Worm (Caenorhabditis elegans) whole organism, L1 larva: ENCODE measurements around the gene C33H5.1.

Source experiments
- F16B12.6 ChIP-seq: fragments of 150-350 bp; optimal IDR thresholded peaks from 2 replicates; lab custom pipeline; 2014; ENCODE audit warnings: missing biosample characterization, missing genetic modification characterization
- ceh-88 ChIP-seq: fragments of 200-800 bp; sonication (Bioruptor generic); IDR thresholded peaks from 2 replicates; pipeline ENCODE4 v1.3.6; 2022; ENCODE audit warnings: missing genetic modification characterization, missing compliant biosample characterization
- ceh-90 ChIP-seq: sonication (generic microtip); optimal IDR thresholded peaks from 2 replicates; lab custom pipeline; 2016; ENCODE audit warnings: missing genetic modification characterization, missing compliant biosample characterization
- efl-1 ChIP-seq, 4 experiments: fragments of 150-350 bp; optimal IDR thresholded peaks in 3 of 4; peaks in 1 of 4; 1 replicate in 1 of 4; 2 replicates in 3 of 4; lab custom pipeline; 2014; ENCODE audit warnings: missing biosample characterization in 2 of 4, missing genetic modification characterization in 2 of 4, missing genetic modification reagents in 2 of 4
- efl-3 ChIP-seq: fragments of 200-800 bp; sonication (Bioruptor generic); optimal IDR thresholded peaks from 2 replicates; lab custom pipeline; 2018; ENCODE audit warnings: mild to moderate bottlenecking, missing genetic modification characterization, missing compliant biosample characterization
- elt-2 ChIP-seq: sonication (generic microtip); optimal IDR thresholded peaks from 2 replicates; lab custom pipeline; 2016; ENCODE audit warnings: missing genetic modification characterization, mild to moderate bottlenecking, inconsistent platforms, missing compliant biosample characterization, missing genetic modification reagents
- elt-3 ChIP-seq, 6 experiments: fragments of 150-350 bp in 1 of 6; sonication (generic microtip); optimal IDR thresholded peaks; 2 replicates each; lab custom pipeline; 2017 to 2018; ENCODE audit warnings: missing biosample characterization in 6 of 6, missing genetic modification characterization in 6 of 6, inconsistent platforms in 1 of 6
- ets-5 ChIP-seq: fragments of 200-800 bp; sonication (Bioruptor generic); IDR thresholded peaks from 2 replicates; pipeline ENCODE4 v1.3.6; 2022; ENCODE audit warnings: missing genetic modification characterization, missing compliant biosample characterization
- fkh-4 ChIP-seq: sonication (generic microtip); optimal IDR thresholded peaks from 2 replicates; lab custom pipeline; 2016; ENCODE audit warnings: missing compliant biosample characterization, missing genetic modification characterization, borderline replicate concordance
- fkh-8 ChIP-seq: sonication (generic microtip); optimal IDR thresholded peaks from 2 replicates; lab custom pipeline; 2016; ENCODE audit warnings: mild to moderate bottlenecking, missing genetic modification characterization, missing compliant biosample characterization
- hlh-17 ChIP-seq: fragments of 200-800 bp; sonication (Bioruptor generic); optimal IDR thresholded peaks from 2 replicates; lab custom pipeline; 2018; ENCODE audit warnings: missing genetic modification characterization, mild to moderate bottlenecking, missing compliant biosample characterization, moderate library complexity, borderline replicate concordance
- hlh-4 ChIP-seq: sonication (generic microtip); optimal IDR thresholded peaks from 2 replicates; lab custom pipeline; 2016; ENCODE audit warnings: mild to moderate bottlenecking, missing genetic modification characterization, missing compliant biosample characterization
- hpl-2 ChIP-seq: fragments of 150-350 bp; optimal IDR thresholded peaks from 2 replicates; lab custom pipeline; 2014; ENCODE audit warnings: missing biosample characterization, missing genetic modification reagents, missing genetic modification characterization
- isw-1 ChIP-seq: fragments of 200-800 bp; sonication (Bioruptor generic); IDR thresholded peaks from 2 replicates; pipeline ENCODE4 v1.3.6; 2022; ENCODE audit warnings: missing genetic modification characterization, missing compliant biosample characterization
- jun-1 ChIP-seq: fragments of 150-350 bp; optimal IDR thresholded peaks from 2 replicates; lab custom pipeline; 2014; ENCODE audit warnings: missing biosample characterization, missing genetic modification reagents, missing genetic modification characterization
- lin-13 ChIP-seq: fragments of 150-350 bp; optimal IDR thresholded peaks from 2 replicates; lab custom pipeline; 2014; ENCODE audit warnings: missing biosample characterization, missing genetic modification reagents, missing genetic modification characterization
- lin-14 ChIP-seq: fragments of 200-800 bp; sonication (Bioruptor generic); optimal IDR thresholded peaks from 2 replicates; lab custom pipeline; 2018; ENCODE audit warnings: mild to moderate bottlenecking, missing genetic modification characterization, moderate library complexity, missing compliant biosample characterization
- lin-15B ChIP-seq: fragments of 150-350 bp; sonication (generic microtip); optimal IDR thresholded peaks from 3 replicates; lab custom pipeline; 2014; ENCODE audit warnings: missing biosample characterization, missing genetic modification characterization
- lin-35 ChIP-seq, 2 experiments: fragments of 150-350 bp; optimal IDR thresholded peaks; 2 replicates each; lab custom pipeline; 2014; ENCODE audit warnings: missing biosample characterization in 2 of 2, missing genetic modification characterization in 2 of 2, missing genetic modification reagents in 2 of 2
- lin-39 ChIP-seq: fragments of 150-350 bp; optimal IDR thresholded peaks from 2 replicates; lab custom pipeline; 2014; ENCODE audit warnings: missing biosample characterization, missing genetic modification reagents, missing genetic modification characterization
- lir-3 ChIP-seq: sonication (generic microtip); optimal IDR thresholded peaks from 2 replicates; lab custom pipeline; 2016; ENCODE audit warnings: mild to moderate bottlenecking, missing genetic modification characterization, moderate library complexity, missing compliant biosample characterization; ENCODE audit not compliant: poor library complexity
- mab-9 ChIP-seq: fragments of 200-800 bp; sonication (Bioruptor generic); IDR thresholded peaks from 2 replicates; pipeline ENCODE4 v1.3.6; 2022; ENCODE audit warnings: missing genetic modification reagents, missing genetic modification characterization, missing compliant biosample characterization
- mef-2 ChIP-seq: fragments of 150-350 bp; optimal IDR thresholded peaks from 2 replicates; lab custom pipeline; 2014; ENCODE audit warnings: missing biosample characterization, missing genetic modification characterization
- mep-1 ChIP-seq: fragments of 150-350 bp; optimal IDR thresholded peaks from 2 replicates; lab custom pipeline; 2014; ENCODE audit warnings: missing biosample characterization, missing genetic modification characterization
- nhr-12 ChIP-seq: sonication (generic microtip); optimal IDR thresholded peaks from 2 replicates; lab custom pipeline; 2017; ENCODE audit warnings: missing biosample characterization, missing genetic modification characterization
- nhr-47 ChIP-seq: sonication (generic microtip); optimal IDR thresholded peaks from 2 replicates; lab custom pipeline; 2016; ENCODE audit warnings: mild to moderate bottlenecking, missing genetic modification characterization, moderate library complexity, missing compliant biosample characterization
- nhr-71 ChIP-seq: sonication (generic microtip); optimal IDR thresholded peaks from 2 replicates; lab custom pipeline; 2016; ENCODE audit warnings: mild to moderate bottlenecking, missing genetic modification characterization, moderate library complexity, missing compliant biosample characterization
- nhr-76 ChIP-seq: sonication (generic microtip); optimal IDR thresholded peaks from 2 replicates; lab custom pipeline; 2017; ENCODE audit warnings: missing biosample characterization, missing genetic modification characterization
- nhr-77 ChIP-seq: fragments of 150-350 bp; optimal IDR thresholded peaks from 2 replicates; lab custom pipeline; 2014; ENCODE audit warnings: missing biosample characterization, missing genetic modification characterization
- nhr-90 ChIP-seq: sonication (generic microtip); optimal IDR thresholded peaks from 2 replicates; lab custom pipeline; 2016; ENCODE audit warnings: mild to moderate bottlenecking, missing genetic modification characterization, missing compliant biosample characterization; ENCODE audit not compliant: poor library complexity
- pag-3 ChIP-seq: sonication (generic microtip); optimal IDR thresholded peaks from 2 replicates; lab custom pipeline; 2017; ENCODE audit warnings: missing genetic modification characterization, mild to moderate bottlenecking, missing compliant biosample characterization, antibody characterized with exemption, borderline replicate concordance; ENCODE audit not compliant: insufficient read depth
- pax-3 ChIP-seq: fragments of 200-800 bp; sonication (Bioruptor generic); optimal IDR thresholded peaks from 2 replicates; lab custom pipeline; 2018; ENCODE audit warnings: mild to moderate bottlenecking, missing genetic modification characterization, moderate library complexity, missing compliant biosample characterization
- skn-1 ChIP-seq: fragments of 150-350 bp; optimal IDR thresholded peaks from 2 replicates; lab custom pipeline; 2014; ENCODE audit warnings: missing biosample characterization, missing genetic modification characterization
- snpc-4 ChIP-seq: fragments of 150-350 bp; optimal IDR thresholded peaks from 2 replicates; lab custom pipeline; 2014; ENCODE audit warnings: missing biosample characterization, missing genetic modification characterization
- snu-23 ChIP-seq: sonication (generic microtip); optimal IDR thresholded peaks from 2 replicates; lab custom pipeline; 2016; ENCODE audit warnings: missing genetic modification characterization, missing compliant biosample characterization
- sox-4 ChIP-seq: sonication (generic microtip); optimal IDR thresholded peaks from 2 replicates; lab custom pipeline; 2016; ENCODE audit warnings: missing genetic modification characterization, missing compliant biosample characterization
- swsn-7 ChIP-seq: sonication (generic microtip); optimal IDR thresholded peaks from 2 replicates; lab custom pipeline; 2016; ENCODE audit warnings: missing genetic modification characterization, missing compliant biosample characterization
- tbx-2 ChIP-seq: sonication (generic microtip); optimal IDR thresholded peaks from 2 replicates; lab custom pipeline; 2016; ENCODE audit warnings: missing genetic modification characterization, missing compliant biosample characterization
- unc-130 ChIP-seq: fragments of 150-350 bp; optimal IDR thresholded peaks from 2 replicates; lab custom pipeline; 2017; ENCODE audit warnings: missing biosample characterization, missing genetic modification characterization, inconsistent platforms
- unc-30 ChIP-seq: sonication (generic microtip); optimal IDR thresholded peaks from 2 replicates; lab custom pipeline; 2017; ENCODE audit warnings: missing biosample characterization, missing genetic modification characterization
- unc-62 ChIP-seq: fragments of 150-350 bp; optimal IDR thresholded peaks from 2 replicates; lab custom pipeline; 2014; ENCODE audit warnings: missing biosample characterization, missing genetic modification reagents, missing genetic modification characterization
- unc-86 ChIP-seq: sonication (generic microtip); optimal IDR thresholded peaks from 2 replicates; lab custom pipeline; 2016; ENCODE audit warnings: missing genetic modification characterization, missing compliant biosample characterization
- xbp-1 ChIP-seq: sonication (generic microtip); optimal IDR thresholded peaks from 2 replicates; lab custom pipeline; 2016; ENCODE audit warnings: missing genetic modification characterization, missing compliant biosample characterization
- zag-1 ChIP-seq: fragments of 150-350 bp; optimal IDR thresholded peaks from 2 replicates; lab custom pipeline; 2014; ENCODE audit warnings: missing biosample characterization, missing genetic modification characterization
- zip-4 ChIP-seq: fragments of 200-800 bp; sonication (Bioruptor generic); optimal IDR thresholded peaks from 2 replicates; lab custom pipeline; 2018; ENCODE audit warnings: mild to moderate bottlenecking, missing genetic modification characterization, moderate library complexity, missing compliant biosample characterization
- ztf-11 ChIP-seq, 2 experiments: sonication (generic microtip); optimal IDR thresholded peaks; 2 replicates each; lab custom pipeline; 2016 to 2017; ENCODE audit warnings: missing genetic modification characterization in 2 of 2, missing biosample characterization in 1 of 2, missing compliant biosample characterization in 1 of 2

The C33H5.1 gene

DNA sequence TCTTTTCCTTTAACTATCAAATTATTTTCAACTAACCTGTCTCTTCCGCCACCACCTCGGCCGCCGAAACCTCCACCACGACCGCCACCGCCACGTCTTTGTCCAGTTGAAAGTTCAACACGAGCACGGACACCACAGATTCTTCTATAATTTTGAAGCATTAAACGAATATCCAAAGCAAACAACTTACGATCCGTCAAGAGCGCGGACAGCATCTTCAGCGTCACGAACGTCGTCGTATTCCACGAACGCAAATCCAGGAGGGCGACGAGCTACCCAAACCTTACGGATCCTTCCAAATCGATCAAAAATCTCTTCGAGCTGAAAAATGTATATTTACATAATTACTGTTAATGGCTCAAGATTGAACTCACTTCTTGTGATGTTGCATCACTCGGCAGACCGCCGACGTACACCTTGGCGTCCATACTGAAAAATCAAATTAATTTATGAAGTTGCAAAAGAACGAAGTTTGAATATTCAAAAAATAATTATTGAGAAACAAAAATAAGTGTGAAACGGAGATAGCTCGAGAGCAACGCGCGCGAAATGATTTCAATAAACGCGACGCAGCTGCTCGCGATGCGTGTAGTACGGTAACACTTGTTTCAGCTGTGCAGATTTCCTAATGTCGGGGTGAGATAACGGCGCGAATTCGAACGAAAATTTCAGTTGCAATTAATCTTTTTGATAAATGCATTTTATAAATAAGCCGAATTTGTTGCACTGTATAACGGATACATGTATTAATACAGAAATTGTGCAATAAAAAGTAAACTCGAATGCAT lies 17.7 kb upstream of the C33H5.1 start, which contains the start of gene rsp-6 (continued):
- TF ChIP-seq nhr-47 (tag; lab: Kevin White, UChicago) (peak; percentile 87), ets-5 (GFP tag; lab: Robert Waterston, UW) (no peak), pax-3 (no peak), unc-62 (no peak), F16B12.6 (tag; lab: Kevin White, UChicago) (peak; percentile 69), fkh-4 (no peak), mep-1 (tag; lab: Kevin White, UChicago) (peak; percentile 84), ceh-88 (GFP tag; lab: Robert Waterston, UW) (peak; percentile 65), hlh-17 (no peak), tbx-2 (peak; percentile 88), lir-3 (tag; lab: Kevin White, UChicago) (peak; percentile 55), zag-1 (no peak), unc-130 (tag; lab: Kevin White, UChicago) (peak; percentile 87), swsn-7 (peak; percentile 84), pag-3 (tag; lab: Kevin White, UChicago) (no peak), efl-3 (no peak), zip-4 (GFP tag; lab: Kevin White, UChicago) (peak; percentile 33), xbp-1 (tag; lab: Kevin White, UChicago) (peak; percentile 87), sox-4 (tag; lab: Kevin White, UChicago) (no peak), nhr-77 (tag; lab: Kevin White, UChicago) (peak; percentile 78), hlh-4 (tag; lab: Kevin White, UChicago) (no peak), nhr-12 (tag; lab: Kevin White, UChicago) (no peak), isw-1 (peak; percentile 83), unc-30 (tag; lab: Kevin White, UChicago) (no peak), ceh-90 (tag; lab: Kevin White, UChicago) (no peak), skn-1 (tag; lab: Kevin White, UChicago) (peak; percentile 89), lin-14 (GFP tag; lab: Kevin White, UChicago) (peak; percentile 89), fkh-8 (peak; percentile 79), snpc-4 (tag; lab: Kevin White, UChicago) (peak; percentile 10), jun-1 (tag; lab: Kevin White, UChicago) (peak; percentile 71), ztf-11 (tag; optimal IDR thresholded peaks at IDR 0.05; lab: Kevin White, UChicago) (peak in 1 of 2 experiments; percentile 1), nhr-71 (peak; percentile 92), elt-3 (tag; optimal IDR thresholded peaks at IDR 0.05; lab: Kevin White, UChicago) (peak in 2 of 6 experiments; percentile 9 to 72), lin-13 (GFP tag; lab: Kevin White, UChicago) (peak; percentile 83), lin-39 (tag; lab: Kevin White, UChicago) (peak; percentile 50), mab-9 (GFP tag; lab: Robert Waterston, UW) (no peak), unc-86 (tag; lab: Kevin White, UChicago) (peak; percentile 83), mef-2 (tag; lab: Kevin White, UChicago) (peak; percentile 54), lin-15B (peak; percentile 96)

DNA sequence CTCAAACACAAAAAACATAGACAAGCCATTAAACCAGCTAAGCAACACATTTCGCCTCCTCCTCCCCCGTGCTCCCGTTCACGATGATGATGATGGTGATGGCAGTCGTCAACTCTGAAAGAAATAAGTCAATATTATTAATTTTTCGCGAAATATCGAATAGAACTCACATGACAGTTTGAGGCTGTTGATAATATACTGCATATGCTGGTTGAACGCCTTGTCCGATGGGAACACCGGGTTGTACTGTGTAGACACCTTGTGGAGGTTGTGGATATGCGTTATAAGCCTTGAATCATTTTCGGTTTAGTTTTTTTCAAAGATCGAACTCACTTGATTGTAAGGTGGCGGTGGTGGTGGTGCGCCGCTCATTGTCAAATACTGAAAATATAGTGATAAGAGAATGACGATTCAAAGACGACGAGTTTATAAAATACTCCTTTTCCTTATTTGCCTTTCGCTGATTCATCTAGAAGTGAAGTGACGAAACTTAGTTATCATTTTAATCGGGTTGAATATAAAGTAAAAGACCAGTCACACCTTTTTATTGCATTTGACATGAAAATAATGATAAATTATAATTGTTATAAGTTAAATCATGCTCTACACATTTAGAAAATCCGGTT lies 16.8 kb upstream of the C33H5.1 start, which contains the start of gene C33H5.13:
C33H5.13 (minus strand) TSS at position 443 of the 626 bp plus-strand sequence.
- TF ChIP-seq elt-2 (tag; lab: Kevin White, UChicago): peak; percentile 34
- no peak for TF ChIP-seq nhr-90 (tag; lab: Kevin White, UChicago)
- TF ChIP-seq mef-2 (tag; lab: Kevin White, UChicago): no peak
- no peak for TF ChIP-seq nhr-76 (tag; lab: Kevin White, UChicago)
- peak in 1 of 2 experiments; percentile 20 for TF ChIP-seq lin-35 (GFP tag; optimal IDR thresholded peaks at IDR 0.05; lab: Kevin White, UChicago)
- TF ChIP-seq efl-1 (optimal IDR thresholded peaks at IDR 0.05; lab: Kevin White, UChicago): peak in 1 of 2 experiments; percentile 6
- peak in 1 of 2 experiments; percentile 56 for TF ChIP-seq efl-1 (GFP tag; optimal IDR thresholded peaks at IDR 0.05 in 1 of 2; lab: Kevin White, UChicago)
- TF ChIP-seq snu-23 (GFP tag; lab: Kevin White, UChicago): no peak
- no peak for TF ChIP-seq hpl-2 (GFP tag; lab: Kevin White, UChicago)
